Worm (Caenorhabditis elegans) whole organism, late embryonic: ENCODE data around the gene F22B8.3.

Experiments used
- K09A11.1 ChIP-seq: sonication (generic microtip); optimal IDR thresholded peaks from 2 replicates; lab custom pipeline; 2017; ENCODE audit warnings: antibody characterized with exemption, mild to moderate bottlenecking, missing genetic modification characterization, missing compliant biosample characterization; ENCODE audit not compliant: insufficient read depth
- ama-1 ChIP-seq: fragments of 150-350 bp; optimal IDR thresholded peaks from 2 replicates; lab custom pipeline; 2014
- dmd-4 ChIP-seq: sonication (generic microtip); optimal IDR thresholded peaks from 2 replicates; lab custom pipeline; 2016; ENCODE audit warnings: borderline replicate concordance, missing genetic modification characterization, missing compliant biosample characterization
- dve-1 ChIP-seq: sonication (generic microtip); optimal IDR thresholded peaks from 2 replicates; lab custom pipeline; 2017; ENCODE audit warnings: antibody characterized with exemption, mild to moderate bottlenecking, missing genetic modification characterization, missing compliant biosample characterization
- fax-1 ChIP-seq: sonication (generic microtip); optimal IDR thresholded peaks from 2 replicates; lab custom pipeline; 2016; ENCODE audit warnings: missing genotype, missing genetic modification characterization, missing compliant biosample characterization
- nfya-1 ChIP-seq: sonication (generic microtip); optimal IDR thresholded peaks from 2 replicates; lab custom pipeline; 2017; ENCODE audit warnings: missing genetic modification characterization, mild to moderate bottlenecking, missing compliant biosample characterization, antibody characterized with exemption, moderate library complexity
- pha-4 ChIP-seq: fragments of 150-350 bp; optimal IDR thresholded peaks from 2 replicates; lab custom pipeline; 2018; ENCODE audit warnings: missing biosample characterization, missing genetic modification reagents, missing genetic modification characterization
- pqm-1 ChIP-seq: sonication (generic microtip); optimal IDR thresholded peaks from 2 replicates; lab custom pipeline; 2016; ENCODE audit warnings: missing genetic modification characterization, missing compliant biosample characterization
- sox-4 ChIP-seq: sonication (generic microtip); optimal IDR thresholded peaks from 2 replicates; lab custom pipeline; 2017; ENCODE audit warnings: mild to moderate bottlenecking, missing genetic modification characterization, inconsistent platforms, missing compliant biosample characterization
- syd-9 ChIP-seq: sonication (generic microtip); optimal IDR thresholded peaks from 2 replicates; lab custom pipeline; 2016; ENCODE audit warnings: mild to moderate bottlenecking, missing genetic modification characterization, moderate library complexity, missing compliant biosample characterization
- tbx-2 ChIP-seq: sonication (generic microtip); optimal IDR thresholded peaks from 2 replicates; lab custom pipeline; 2016; ENCODE audit warnings: missing genetic modification characterization, missing compliant biosample characterization
- unc-42 ChIP-seq: sonication (generic microtip); optimal IDR thresholded peaks from 2 replicates; lab custom pipeline; 2016; ENCODE audit warnings: missing genotype, missing genetic modification characterization, missing compliant biosample characterization
- unc-55 ChIP-seq: sonication (generic microtip); optimal IDR thresholded peaks from 2 replicates; lab custom pipeline; 2017; ENCODE audit warnings: missing biosample characterization, missing genetic modification reagents, missing genetic modification characterization

ce11 chrV:16127401-16127800 lies 36.6 kb downstream of the F22B8.3 start, which contains the start of gene fbxa-143:
- TF ChIP-seq dve-1 (no peak), unc-42 (no peak), K09A11.1 (tag; lab: Kevin White, UChicago) (no peak), nfya-1 (tag; lab: Kevin White, UChicago) (no peak), pha-4 (tag; lab: Kevin White, UChicago) (no peak), sox-4 (tag; lab: Kevin White, UChicago) (no peak), pqm-1 (no peak), ama-1 (no peak), syd-9 (tag; lab: Kevin White, UChicago) (no peak), fax-1 (tag; lab: Kevin White, UChicago) (no peak), unc-55 (GFP tag; lab: Kevin White, UChicago) (no peak), tbx-2 (no peak), dmd-4 (no peak)
